Worm (Caenorhabditis elegans): ENCODE measurements around the gene Y53F4B.51.

- TF ChIP-seq ceh-36 (tag; optimal IDR thresholded peaks at IDR 0.05), result no peak
- TF ChIP-seq ama-1 (optimal IDR thresholded peaks at IDR 0.05), result no peak
Measured at ce11 chrII:14966420-14966819, 47.8 kb downstream of the Y53F4B.51 start.
